Worm (Caenorhabditis elegans): ENCODE results near the gene ptp-8.

The ptp-8 gene

DNA sequence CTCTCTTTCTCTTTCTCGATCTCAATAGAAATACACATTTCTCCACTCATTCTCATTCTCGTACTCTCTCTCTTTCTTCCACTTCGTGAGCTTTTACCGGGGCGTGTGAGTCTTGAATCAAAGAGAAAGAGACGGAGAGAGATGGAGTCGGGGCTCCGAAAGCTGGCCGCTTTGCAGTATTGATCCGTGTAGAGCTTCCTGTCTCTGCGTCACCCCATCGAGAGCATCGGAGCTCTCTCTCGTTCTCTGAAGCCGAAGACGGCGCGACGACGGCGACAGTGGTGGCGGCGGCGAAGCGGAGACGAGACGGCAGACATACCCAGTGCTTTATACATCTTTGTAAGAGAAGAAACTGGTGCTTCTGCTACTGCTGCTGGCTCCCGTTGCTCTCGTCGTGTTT lies 20.2 kb downstream of the ptp-8 start:
- TF ChIP-seq mxl-3 (GFP tag; optimal IDR thresholded peaks at IDR 0.05) = no peak
- no peak for TF ChIP-seq daf-8 (GFP tag; IDR thresholded peaks at IDR 0.05)
- TF ChIP-seq ZK337.2 (GFP tag; IDR thresholded peaks at IDR 0.05) = no peak
- no peak for TF ChIP-seq unc-39 (tag; optimal IDR thresholded peaks at IDR 0.05)
- TF ChIP-seq hmg-1.1 (GFP tag; IDR thresholded peaks at IDR 0.05) = peak; percentile 86
- no peak for TF ChIP-seq arid-1 (GFP tag; conservative IDR thresholded peaks at IDR 0.05)
- no peak for TF ChIP-seq daf-12 (tag; optimal IDR thresholded peaks at IDR 0.05)
- peak; percentile 77 for TF ChIP-seq nhr-11 (tag; optimal IDR thresholded peaks at IDR 0.05)
- TF ChIP-seq zag-1 (tag; optimal IDR thresholded peaks at IDR 0.05) = no peak
- TF ChIP-seq hlh-30 (tag; optimal IDR thresholded peaks at IDR 0.05; ENCODE audit: insufficient read depth) = peak; percentile 42
- no peak for TF ChIP-seq lin-39 (tag; optimal IDR thresholded peaks at IDR 0.05)
- peak; percentile 94 for TF ChIP-seq F37D6.2 (tag; optimal IDR thresholded peaks at IDR 0.05)
- no peak for TF ChIP-seq dve-1 (tag; optimal IDR thresholded peaks at IDR 0.05; ENCODE audit: insufficient read depth)
- TF ChIP-seq egl-43 (GFP tag; IDR thresholded peaks at IDR 0.05) = peak; percentile 85
- TF ChIP-seq ceh-82 (tag; optimal IDR thresholded peaks at IDR 0.05) = no peak
- peak in 1 of 2 experiments; percentile 35 for TF ChIP-seq mdl-1 (tag; optimal IDR thresholded peaks at IDR 0.05)
- TF ChIP-seq nhr-28 (tag; optimal IDR thresholded peaks at IDR 0.05) = no peak
- TF ChIP-seq nhr-10 (tag; optimal IDR thresholded peaks at IDR 0.05) = no peak
- peak; percentile 74 for TF ChIP-seq ceh-20 (GFP tag; IDR thresholded peaks at IDR 0.05)
- no peak for TF ChIP-seq D1046.2 (GFP tag; IDR thresholded peaks at IDR 0.05)
- peak; percentile 47; the same call in 1 of the 2 replicates for TF ChIP-seq tra-1 (GFP tag; IDR thresholded peaks at IDR 0.05)
- no peak for TF ChIP-seq nhr-76 (tag; optimal IDR thresholded peaks at IDR 0.05)
- TF ChIP-seq jun-1 (tag; optimal IDR thresholded peaks at IDR 0.05) = no peak
- no peak for TF ChIP-seq zfp-3 (GFP tag; conservative IDR thresholded peaks at IDR 0.05)
- no peak for TF ChIP-seq Y75B8A.6 (GFP tag; IDR thresholded peaks at IDR 0.05)
- TF ChIP-seq mes-2 (tag; optimal IDR thresholded peaks at IDR 0.05; ENCODE audit: poor library complexity, severe bottlenecking) = peak; percentile 15
- no peak for TF ChIP-seq daf-16 (GFP tag; optimal IDR thresholded peaks at IDR 0.05)
- TF ChIP-seq daf-16 (tag; optimal IDR thresholded peaks at IDR 0.05) = no peak
- peak; percentile 28; the same call in 1 of the 2 replicates for TF ChIP-seq dmd-6 (GFP tag; IDR thresholded peaks at IDR 0.05)
- TF ChIP-seq set-16 (GFP tag; IDR thresholded peaks at IDR 0.05) = peak; percentile 97
- TF ChIP-seq fkh-10 (GFP tag; optimal IDR thresholded peaks at IDR 0.05) = peak; percentile 97
- peak; percentile 61; the same call in 1 of the 2 replicates for TF ChIP-seq vab-7 (GFP tag; IDR thresholded peaks at IDR 0.05)
- peak; percentile 56 for TF ChIP-seq ceh-28 (tag; optimal IDR thresholded peaks at IDR 0.05)
- TF ChIP-seq nhr-102 (tag; optimal IDR thresholded peaks at IDR 0.05) = no peak
- no peak for TF ChIP-seq sdz-12 (GFP tag; optimal IDR thresholded peaks at IDR 0.05)
- TF ChIP-seq nhr-6 (tag; optimal IDR thresholded peaks at IDR 0.05) = no peak
- peak; percentile 25 to 71 for TF ChIP-seq lsy-2 (tag; optimal IDR thresholded peaks at IDR 0.05)
- no peak for TF ChIP-seq ceh-32 (tag; optimal IDR thresholded peaks at IDR 0.05; ENCODE audit: poor library complexity)
- peak; percentile 5 for TF ChIP-seq dpl-1 (GFP tag; optimal IDR thresholded peaks at IDR 0.05)
- peak; percentile 74 for TF ChIP-seq hlh-11 (tag; optimal IDR thresholded peaks at IDR 0.05)
- TF ChIP-seq pqm-1 (tag; optimal IDR thresholded peaks at IDR 0.05) = no peak
- no peak for TF ChIP-seq dmd-9 (GFP tag; IDR thresholded peaks at IDR 0.05)
- TF ChIP-seq egl-27 (tag; optimal IDR thresholded peaks at IDR 0.05) = no peak
- TF ChIP-seq mep-1 (tag; optimal IDR thresholded peaks at IDR 0.05) = peak; percentile 76
- no peak for TF ChIP-seq php-3 (GFP tag; IDR thresholded peaks at IDR 0.05)
- no peak for TF ChIP-seq gei-8 (GFP tag; optimal IDR thresholded peaks at IDR 0.05)
- TF ChIP-seq ctbp-1 (GFP tag; IDR thresholded peaks at IDR 0.05) = peak; percentile 88
- TF ChIP-seq rbr-2 (tag; optimal IDR thresholded peaks at IDR 0.05) = peak; percentile 89
- TF ChIP-seq aha-1 (tag) = peak; percentile 97
- no peak for TF ChIP-seq F26F4.8 (GFP tag; conservative IDR thresholded peaks at IDR 0.05)
- peak in 1 of 2 experiments; percentile 61 for TF ChIP-seq unc-62 (GFP tag; optimal IDR thresholded peaks at IDR 0.05 in 1 of 2)
- no peak for TF ChIP-seq unc-62 (tag; optimal IDR thresholded peaks at IDR 0.05)
